Worm (Caenorhabditis elegans): ENCODE measurements around the gene T18D3.5.

T18D3.5 gene

ce11 chrX:12439998-12440722 is 23.4 kb upstream of the T18D3.5 start:
- TF ChIP-seq syd-9 (tag; optimal IDR thresholded peaks at IDR 0.05): no peak
- no peak for TF ChIP-seq hlh-8 (tag; optimal IDR thresholded peaks at IDR 0.05)
- no peak for TF ChIP-seq ceh-6 (GFP tag; optimal IDR thresholded peaks at IDR 0.05)
- no peak for TF ChIP-seq zip-5 (tag; optimal IDR thresholded peaks at IDR 0.05)
- TF ChIP-seq madf-2 (tag; optimal IDR thresholded peaks at IDR 0.05): no peak
- peak; percentile 8 for TF ChIP-seq unc-42 (tag; optimal IDR thresholded peaks at IDR 0.05)
- TF ChIP-seq K02D7.2 (tag; optimal IDR thresholded peaks at IDR 0.05): no peak
- TF ChIP-seq pha-2 (tag; optimal IDR thresholded peaks at IDR 0.05): no peak

- TF ChIP-seq ttx-3 (tag; optimal IDR thresholded peaks at IDR 0.05) (no peak), rnt-1 (tag; optimal IDR thresholded peaks at IDR 0.05) (no peak), hlh-30 (tag; optimal IDR thresholded peaks at IDR 0.05; ENCODE audit: insufficient read depth) (peak; percentile 13), elt-4 (tag; optimal IDR thresholded peaks at IDR 0.05) (no peak), tbx-2 (tag; optimal IDR thresholded peaks at IDR 0.05) (no peak), fax-1 (tag; optimal IDR thresholded peaks at IDR 0.05) (no peak), zip-5 (tag; optimal IDR thresholded peaks at IDR 0.05) (no peak)
These were observed 19.2 kb upstream of the T18D3.5 start for ce11 chrX:12444423-12444822.

- TF ChIP-seq elt-2 (tag; optimal IDR thresholded peaks at IDR 0.05) (peak; percentile 38), pha-2 (tag; optimal IDR thresholded peaks at IDR 0.05) (no peak)
These were observed 17.0 kb upstream of the T18D3.5 start for ce11 chrX:12446572-12446971.

ce11 chrX:12449262-12449942 is 14.2 kb upstream of the T18D3.5 start, which contains the start of gene T18D3.6:
Gene T18D3.6, plus strand, starts transcription at chrX:12449892.
- TF ChIP-seq ceh-34 (tag; optimal IDR thresholded peaks at IDR 0.05): no peak
- 0 out of 2 replicates have a peak, but pooled peaks have one; percentile 14 for TF ChIP-seq ceh-45 (GFP tag; IDR thresholded peaks at IDR 0.05)

- TF ChIP-seq hlh-13 (GFP tag; optimal IDR thresholded peaks at IDR 0.05) (no peak), zip-5 (tag; optimal IDR thresholded peaks at IDR 0.05) (no peak), ama-1 (optimal IDR thresholded peaks at IDR 0.05) (no peak), ets-4 (tag; optimal IDR thresholded peaks at IDR 0.05) (no peak), K09A11.1 (tag; optimal IDR thresholded peaks at IDR 0.05; ENCODE audit: insufficient read depth) (no peak), mec-3 (tag; optimal IDR thresholded peaks at IDR 0.05; ENCODE audit: borderline replicate concordance) (no peak), tbx-7 (tag; optimal IDR thresholded peaks at IDR 0.05) (no peak), hlh-6 (tag; optimal IDR thresholded peaks at IDR 0.05) (no peak), C08G9.2 (tag; optimal IDR thresholded peaks at IDR 0.05) (no peak), pha-4 (tag; optimal IDR thresholded peaks at IDR 0.05) (no peak), hlh-15 (tag; optimal IDR thresholded peaks at IDR 0.05) (no peak), odd-2 (tag; optimal IDR thresholded peaks at IDR 0.05) (no peak), nhr-232 (tag; optimal IDR thresholded peaks at IDR 0.05) (no peak), unc-55 (GFP tag; optimal IDR thresholded peaks at IDR 0.05) (no peak), pros-1 (tag; optimal IDR thresholded peaks at IDR 0.05) (no peak), dve-1 (tag; optimal IDR thresholded peaks at IDR 0.05) (no peak), unc-86 (tag; optimal IDR thresholded peaks at IDR 0.05) (no peak)
These were observed 12.3 kb upstream of the T18D3.5 start for ce11 chrX:12451258-12451657.
